Worm (Caenorhabditis elegans) whole organism, young adult: ENCODE results near the gene C05B5.17.

Source experiments
- B0035.1 ChIP-seq: sonication (generic microtip); optimal IDR thresholded peaks from 2 replicates; lab custom pipeline; 2016; ENCODE audit warnings: missing genetic modification characterization, mild to moderate bottlenecking, missing compliant biosample characterization, missing genotype, missing genetic modification reagents
- ama-1 ChIP-seq, 3 experiments: fragments of 150-350 bp in 1 of 3; sonication (generic microtip) in 2 of 3; optimal IDR thresholded peaks; 2 replicates each; lab custom pipeline; 2014 to 2018; ENCODE audit warnings: missing biosample characterization in 2 of 3, missing genetic modification characterization in 2 of 3, missing genetic modification reagents in 2 of 3
- cebp-1 ChIP-seq, 2 experiments: fragments of 200-800 bp in 1 of 2; sonication (Bioruptor generic) in 1 of 2; sonication (generic microtip) in 1 of 2; IDR thresholded peaks in 1 of 2; optimal IDR thresholded peaks in 1 of 2; 2 replicates each; pipeline versions ENCODE4 v1.3.6 to Lab custom; 2017 to 2022; ENCODE audit warnings: missing compliant biosample characterization in 2 of 2, missing genetic modification characterization in 2 of 2, mild to moderate bottlenecking in 1 of 2, missing genetic modification reagents in 1 of 2, moderate library complexity in 1 of 2
- ceh-91 ChIP-seq: fragments of 200-800 bp; sonication (Bioruptor generic); IDR thresholded peaks from 2 replicates; pipeline ENCODE4 v1.3.6; 2022; ENCODE audit warnings: missing genetic modification reagents, missing genetic modification characterization, missing compliant biosample characterization
- ets-4 ChIP-seq: fragments of 200-800 bp; sonication (Bioruptor generic); optimal IDR thresholded peaks from 2 replicates; lab custom pipeline; 2018; ENCODE audit warnings: mild to moderate bottlenecking, missing genetic modification characterization, missing compliant biosample characterization
- him-1 ChIP-seq: sonication (generic microtip); optimal IDR thresholded peaks from 2 replicates; lab custom pipeline; 2016; ENCODE audit warnings: missing genotype, missing genetic modification reagents, missing genetic modification characterization, missing compliant biosample characterization
- pha-4 ChIP-seq: fragments of 150-350 bp; sonication (generic microtip); optimal IDR thresholded peaks from 2 replicates; lab custom pipeline; 2014; ENCODE audit warnings: missing biosample characterization, missing genetic modification reagents, missing genetic modification characterization
- repo-1 ChIP-seq: sonication (generic microtip); optimal IDR thresholded peaks from 2 replicates; lab custom pipeline; 2017; ENCODE audit warnings: mild to moderate bottlenecking, missing genetic modification characterization, missing compliant biosample characterization
- snpc-4 ChIP-seq, 5 experiments: fragments of 150-350 bp in 1 of 5; sonication (generic microtip) in 4 of 5; optimal IDR thresholded peaks; 2 replicates each; lab custom pipeline; 2014 to 2018; ENCODE audit warnings: missing genetic modification characterization in 5 of 5, missing biosample characterization in 3 of 5, antibody characterized with exemption in 2 of 5, mild to moderate bottlenecking in 2 of 5, missing compliant biosample characterization in 2 of 5, missing genotype in 2 of 5, moderate library complexity in 2 of 5, missing genetic modification reagents in 1 of 5
- tlf-1 ChIP-seq: fragments of 200-800 bp; sonication (Bioruptor generic); optimal IDR thresholded peaks from 2 replicates; lab custom pipeline; 2018; ENCODE audit warnings: mild to moderate bottlenecking, missing genetic modification characterization, missing compliant biosample characterization
- unc-130 ChIP-seq: sonication (generic microtip); optimal IDR thresholded peaks from 2 replicates; lab custom pipeline; 2016; ENCODE audit warnings: missing genetic modification reagents, missing genetic modification characterization, missing compliant biosample characterization
- ztf-28 ChIP-seq: fragments of 200-800 bp; sonication (Bioruptor generic); IDR thresholded peaks from 2 replicates; pipeline ENCODE4 v1.3.6; 2022; ENCODE audit warnings: missing genetic modification reagents, missing genetic modification characterization, missing compliant biosample characterization

- TF ChIP-seq snpc-4 (GFP tag; optimal IDR thresholded peaks at IDR 0.05; lab: Kevin White, UChicago) (no peak), snpc-4 (tag; optimal IDR thresholded peaks at IDR 0.05; lab: Kevin White, UChicago) (no peak), ztf-28 (no peak), repo-1 (tag; lab: Kevin White, UChicago) (no peak), cebp-1 (GFP tag; IDR thresholded peaks at IDR 0.05; lab: Robert Waterston, UW) (no peak), cebp-1 (tag; optimal IDR thresholded peaks at IDR 0.05; lab: Kevin White, UChicago) (no peak), B0035.1 (no peak), unc-130 (GFP tag; lab: Kevin White, UChicago) (no peak), ama-1 (optimal IDR thresholded peaks at IDR 0.05; lab: Kevin White, UChicago) (no peak), ama-1 (GFP tag; optimal IDR thresholded peaks at IDR 0.05; lab: Kevin White, UChicago) (no peak), him-1 (tag; lab: Kevin White, UChicago) (no peak), pha-4 (tag; lab: Kevin White, UChicago) (no peak), tlf-1 (no peak), ets-4 (GFP tag; lab: Kevin White, UChicago) (no peak), ceh-91 (GFP tag; lab: Robert Waterston, UW) (no peak)
Measured at ce11 chrIII:10033881-10034280, 34.7 kb upstream of the C05B5.17 start, which contains the start of gene M04D8.8.
